Fruit fly (Drosophila melanogaster): ENCODE results near the gene Alg9.

The Alg9 gene

DNA sequence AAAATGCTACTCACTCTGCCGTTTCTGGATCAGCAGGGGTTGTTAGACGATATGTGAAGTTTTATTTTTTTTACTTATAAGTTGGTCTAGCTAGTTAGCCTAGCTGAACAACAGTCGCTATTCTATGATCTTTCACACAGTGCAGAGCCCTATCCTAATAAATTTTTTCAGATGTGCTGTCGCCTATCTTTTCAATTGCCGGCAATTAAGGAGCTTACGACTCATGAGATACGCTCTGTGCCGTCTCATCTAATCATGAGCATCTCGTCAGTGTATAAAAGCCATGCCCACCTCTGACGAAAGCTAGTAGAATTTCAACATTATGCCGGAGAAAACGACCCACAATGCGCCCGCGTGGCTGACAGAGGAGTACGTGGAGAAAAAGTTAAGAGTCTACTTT is 48.5 kb downstream of the Alg9 start, which contains the start of the genes CG11889 and CG11891:
Gene CG11889 (plus strand): TSS at position 301 of the 400 bp plus-strand sequence.
Gene CG11891 (plus strand): TSS at position 301 of the 400 bp plus-strand sequence.
- TF ChIP-seq CG12605 (GFP tag; IDR thresholded peaks at IDR 0.05) (no peak), CG17806 (tag; optimal IDR thresholded peaks at IDR 0.05) (no peak), Ets98B (GFP tag; IDR thresholded peaks at IDR 0.05) (no peak), rn (GFP tag; IDR thresholded peaks at IDR 0.05) (no peak), CG32121 (GFP tag; IDR thresholded peaks at IDR 0.05) (no peak), CG8159 (tag; optimal IDR thresholded peaks at IDR 0.05) (no peak), Pif1A (GFP tag; optimal IDR thresholded peaks at IDR 0.05) (no peak), CG9948 (tag; optimal IDR thresholded peaks at IDR 0.05) (no peak), CG13204 (GFP tag; optimal IDR thresholded peaks at IDR 0.05) (no peak), Pif1B (GFP tag; optimal IDR thresholded peaks at IDR 0.05) (no peak), CG34367 (tag; optimal IDR thresholded peaks at IDR 0.05) (no peak), D1 (tag; optimal IDR thresholded peaks at IDR 0.05) (no peak), CG14655 (GFP tag; optimal IDR thresholded peaks at IDR 0.05) (no peak), CG4496 (GFP tag; IDR thresholded peaks at IDR 0.05) (no peak), Snoo (tag; optimal IDR thresholded peaks at IDR 0.05) (no peak), fd96Ca (GFP tag; IDR thresholded peaks at IDR 0.05) (no peak), CG8301 (tag; optimal IDR thresholded peaks at IDR 0.05) (no peak), EcR (GFP tag; optimal IDR thresholded peaks at IDR 0.05) (no peak), gl (tag; optimal IDR thresholded peaks at IDR 0.05) (no peak)

DNA sequence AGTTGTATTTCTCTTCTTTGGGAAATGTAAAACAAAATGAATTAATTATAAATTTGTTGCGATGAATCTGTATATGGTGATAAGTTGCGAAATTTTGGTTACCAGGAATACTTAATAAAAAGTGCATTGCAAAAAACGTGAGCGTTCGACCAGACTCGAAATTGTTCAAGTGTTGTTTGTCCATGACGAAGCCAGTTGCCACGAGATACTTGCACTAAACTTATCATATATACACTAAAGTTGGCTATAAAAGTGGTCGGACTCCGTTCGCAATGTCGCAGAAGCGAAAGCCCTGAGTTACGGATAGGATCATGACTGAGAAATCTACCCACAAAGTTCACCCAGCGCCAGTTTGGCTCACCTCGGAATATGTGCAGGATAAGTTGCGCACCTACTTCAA is 52.1 kb downstream of the Alg9 start, which contains the start of gene CG11878:
Gene CG11878 (plus strand): TSS at position 301 of the 400 bp plus-strand sequence.
- TF ChIP-seq CG9948 (tag; optimal IDR thresholded peaks at IDR 0.05) (no peak), Pif1B (GFP tag; optimal IDR thresholded peaks at IDR 0.05) (no peak), Ets98B (GFP tag; IDR thresholded peaks at IDR 0.05) (no peak), rn (GFP tag; IDR thresholded peaks at IDR 0.05) (no peak), Pif1A (GFP tag; optimal IDR thresholded peaks at IDR 0.05) (no peak), D1 (tag; optimal IDR thresholded peaks at IDR 0.05) (no peak), CG10348 (GFP tag; IDR thresholded peaks at IDR 0.05) (no peak), CG34367 (tag; optimal IDR thresholded peaks at IDR 0.05) (no peak), gl (tag; optimal IDR thresholded peaks at IDR 0.05) (no peak), CG32121 (GFP tag; IDR thresholded peaks at IDR 0.05) (no peak)
